Worm (Caenorhabditis elegans) whole organism, L1 larva: ENCODE results near the gene mmcm-1.

Source experiments
- F16B12.6 ChIP-seq: fragments of 150-350 bp; optimal IDR thresholded peaks from 2 replicates; lab custom pipeline; 2014; ENCODE audit warnings: missing biosample characterization, missing genetic modification characterization
- ceh-82 ChIP-seq, 3 experiments: fragments of 150-350 bp in 1 of 3; sonication (generic microtip) in 2 of 3; optimal IDR thresholded peaks; 2 replicates each; lab custom pipeline; 2014 to 2017; ENCODE audit warnings: missing biosample characterization in 3 of 3, missing genetic modification characterization in 3 of 3
- ceh-88 ChIP-seq: fragments of 200-800 bp; sonication (Bioruptor generic); IDR thresholded peaks from 2 replicates; pipeline ENCODE4 v1.3.6; 2022; ENCODE audit warnings: missing genetic modification characterization, missing compliant biosample characterization
- dpl-1 ChIP-seq, 3 experiments: fragments of 150-350 bp in 2 of 3; sonication (generic microtip) in 1 of 3; optimal IDR thresholded peaks; 2 replicates each; lab custom pipeline; 2014 to 2017; ENCODE audit warnings: missing biosample characterization in 3 of 3, missing genetic modification characterization in 3 of 3, missing genetic modification reagents in 3 of 3
- dsc-1 ChIP-seq: sonication (generic microtip); optimal IDR thresholded peaks from 2 replicates; lab custom pipeline; 2016; ENCODE audit warnings: mild to moderate bottlenecking, missing genetic modification characterization, missing compliant biosample characterization
- efl-1 ChIP-seq, 4 experiments: fragments of 150-350 bp; optimal IDR thresholded peaks in 3 of 4; peaks in 1 of 4; 1 replicate in 1 of 4; 2 replicates in 3 of 4; lab custom pipeline; 2014; ENCODE audit warnings: missing biosample characterization in 2 of 4, missing genetic modification characterization in 2 of 4, missing genetic modification reagents in 2 of 4
- fkh-8 ChIP-seq: sonication (generic microtip); optimal IDR thresholded peaks from 2 replicates; lab custom pipeline; 2016; ENCODE audit warnings: mild to moderate bottlenecking, missing genetic modification characterization, missing compliant biosample characterization
- grh-1 ChIP-seq: fragments of 200-800 bp; sonication (Bioruptor generic); IDR thresholded peaks from 2 replicates; pipeline ENCODE4 v1.3.6; 2022; ENCODE audit warnings: missing genetic modification reagents, missing genetic modification characterization, missing compliant biosample characterization
- irx-1 ChIP-seq: sonication (generic microtip); optimal IDR thresholded peaks from 2 replicates; lab custom pipeline; 2016; ENCODE audit warnings: missing genetic modification characterization, missing compliant biosample characterization
- isw-1 ChIP-seq: fragments of 200-800 bp; sonication (Bioruptor generic); IDR thresholded peaks from 2 replicates; pipeline ENCODE4 v1.3.6; 2022; ENCODE audit warnings: missing genetic modification characterization, missing compliant biosample characterization
- lin-14 ChIP-seq: fragments of 200-800 bp; sonication (Bioruptor generic); optimal IDR thresholded peaks from 2 replicates; lab custom pipeline; 2018; ENCODE audit warnings: mild to moderate bottlenecking, missing genetic modification characterization, moderate library complexity, missing compliant biosample characterization
- lin-15B ChIP-seq: fragments of 150-350 bp; sonication (generic microtip); optimal IDR thresholded peaks from 3 replicates; lab custom pipeline; 2014; ENCODE audit warnings: missing biosample characterization, missing genetic modification characterization
- lin-35 ChIP-seq, 2 experiments: fragments of 150-350 bp; optimal IDR thresholded peaks; 2 replicates each; lab custom pipeline; 2014; ENCODE audit warnings: missing biosample characterization in 2 of 2, missing genetic modification characterization in 2 of 2, missing genetic modification reagents in 2 of 2
- lir-3 ChIP-seq: sonication (generic microtip); optimal IDR thresholded peaks from 2 replicates; lab custom pipeline; 2016; ENCODE audit warnings: mild to moderate bottlenecking, missing genetic modification characterization, moderate library complexity, missing compliant biosample characterization; ENCODE audit not compliant: poor library complexity
- lsy-2 ChIP-seq, 2 experiments: fragments of 150-350 bp; optimal IDR thresholded peaks; 2 replicates each; lab custom pipeline; 2014; ENCODE audit warnings: missing biosample characterization in 2 of 2, missing genetic modification characterization in 2 of 2
- mab-9 ChIP-seq: fragments of 200-800 bp; sonication (Bioruptor generic); IDR thresholded peaks from 2 replicates; pipeline ENCODE4 v1.3.6; 2022; ENCODE audit warnings: missing genetic modification reagents, missing genetic modification characterization, missing compliant biosample characterization
- mep-1 ChIP-seq: fragments of 150-350 bp; optimal IDR thresholded peaks from 2 replicates; lab custom pipeline; 2014; ENCODE audit warnings: missing biosample characterization, missing genetic modification characterization
- nhr-19 ChIP-seq: fragments of 200-800 bp; sonication (Bioruptor generic); conservative IDR thresholded peaks from 2 replicates; pipeline ENCODE4 v1.3.6; 2022; ENCODE audit warnings: missing genetic modification characterization, missing compliant biosample characterization
- nhr-20 ChIP-seq: sonication (generic microtip); optimal IDR thresholded peaks from 2 replicates; lab custom pipeline; 2016; ENCODE audit warnings: mild to moderate bottlenecking, missing genetic modification characterization, missing compliant biosample characterization
- nhr-47 ChIP-seq: sonication (generic microtip); optimal IDR thresholded peaks from 2 replicates; lab custom pipeline; 2016; ENCODE audit warnings: mild to moderate bottlenecking, missing genetic modification characterization, moderate library complexity, missing compliant biosample characterization
- nhr-71 ChIP-seq: sonication (generic microtip); optimal IDR thresholded peaks from 2 replicates; lab custom pipeline; 2016; ENCODE audit warnings: mild to moderate bottlenecking, missing genetic modification characterization, moderate library complexity, missing compliant biosample characterization
- nhr-85 ChIP-seq: sonication (generic microtip); peaks from one replicate; lab custom pipeline; 2016; ENCODE audit warnings: missing genetic modification characterization, inconsistent platforms, missing compliant biosample characterization
- nhr-90 ChIP-seq: sonication (generic microtip); optimal IDR thresholded peaks from 2 replicates; lab custom pipeline; 2016; ENCODE audit warnings: mild to moderate bottlenecking, missing genetic modification characterization, missing compliant biosample characterization; ENCODE audit not compliant: poor library complexity
- pax-3 ChIP-seq: fragments of 200-800 bp; sonication (Bioruptor generic); optimal IDR thresholded peaks from 2 replicates; lab custom pipeline; 2018; ENCODE audit warnings: mild to moderate bottlenecking, missing genetic modification characterization, moderate library complexity, missing compliant biosample characterization
- rnt-1 ChIP-seq: sonication (generic microtip); optimal IDR thresholded peaks from 2 replicates; lab custom pipeline; 2016; ENCODE audit warnings: mild to moderate bottlenecking, missing genetic modification characterization, moderate library complexity, missing compliant biosample characterization
- snu-23 ChIP-seq: sonication (generic microtip); optimal IDR thresholded peaks from 2 replicates; lab custom pipeline; 2016; ENCODE audit warnings: missing genetic modification characterization, missing compliant biosample characterization
- swsn-7 ChIP-seq: sonication (generic microtip); optimal IDR thresholded peaks from 2 replicates; lab custom pipeline; 2016; ENCODE audit warnings: missing genetic modification characterization, missing compliant biosample characterization
- tbx-2 ChIP-seq: sonication (generic microtip); optimal IDR thresholded peaks from 2 replicates; lab custom pipeline; 2016; ENCODE audit warnings: missing genetic modification characterization, missing compliant biosample characterization
- unc-86 ChIP-seq: sonication (generic microtip); optimal IDR thresholded peaks from 2 replicates; lab custom pipeline; 2016; ENCODE audit warnings: missing genetic modification characterization, missing compliant biosample characterization
- unc-98 ChIP-seq: fragments of 200-800 bp; sonication (Bioruptor generic); IDR thresholded peaks from 2 replicates; pipeline ENCODE4 v1.3.6; 2022; ENCODE audit warnings: missing genetic modification characterization, missing compliant biosample characterization
- xbp-1 ChIP-seq: sonication (generic microtip); optimal IDR thresholded peaks from 2 replicates; lab custom pipeline; 2016; ENCODE audit warnings: missing genetic modification characterization, missing compliant biosample characterization
- ztf-11 ChIP-seq, 2 experiments: sonication (generic microtip); optimal IDR thresholded peaks; 2 replicates each; lab custom pipeline; 2016 to 2017; ENCODE audit warnings: missing genetic modification characterization in 2 of 2, missing biosample characterization in 1 of 2, missing compliant biosample characterization in 1 of 2

The mmcm-1 gene

DNA sequence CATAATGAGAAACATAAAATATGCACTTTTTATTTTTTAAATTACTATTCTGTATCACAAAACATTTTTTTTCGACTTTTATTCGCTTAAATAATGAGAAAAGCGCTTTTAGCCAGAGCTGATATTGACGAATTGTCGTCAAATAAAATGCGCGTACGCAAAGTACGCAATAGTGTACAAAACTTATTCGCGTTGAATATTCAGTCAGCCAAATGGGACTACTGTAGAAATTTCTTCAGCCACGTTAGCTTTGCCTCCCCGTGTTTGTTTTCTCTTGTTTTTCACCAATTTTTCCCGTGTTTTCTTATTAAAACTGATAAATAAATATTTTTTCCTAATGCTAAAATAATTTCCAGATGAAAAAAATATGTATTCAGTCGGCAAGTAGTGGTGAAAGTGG is 50.5 kb downstream of the mmcm-1 start (continued):
- TF ChIP-seq rnt-1 (tag; lab: Kevin White, UChicago) = peak; percentile 39
- TF ChIP-seq fkh-8 (tag; lab: Kevin White, UChicago) = peak; percentile 40
- TF ChIP-seq ceh-88 (GFP tag; lab: Robert Waterston, UW) = peak; percentile 95
- peak; percentile 71 for TF ChIP-seq pax-3 (tag; lab: Kevin White, UChicago)

DNA sequence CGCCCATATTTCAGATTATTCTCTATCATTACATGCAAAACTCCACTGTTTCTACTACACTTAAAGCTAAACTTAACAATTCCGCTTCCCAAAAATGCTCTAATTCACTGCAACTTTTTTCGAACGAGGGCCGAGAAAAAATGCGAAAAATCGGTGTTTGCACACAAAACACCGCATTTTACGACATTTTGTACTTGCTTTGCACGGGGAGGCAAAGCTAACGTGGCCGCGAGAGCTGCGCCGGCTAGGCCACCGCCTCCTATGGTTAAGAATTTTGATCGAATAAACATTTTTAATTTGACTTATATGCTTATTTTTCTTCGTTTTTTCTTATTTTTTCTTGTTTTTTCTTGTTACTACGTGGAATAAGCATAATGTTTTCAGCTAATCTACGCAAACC is 52.6 kb downstream of the mmcm-1 start:
- peak; percentile 84 for TF ChIP-seq nhr-85 (tag; lab: Kevin White, UChicago)
- peak; percentile 99 for TF ChIP-seq nhr-19
- peak; percentile 46 for TF ChIP-seq irx-1 (tag; lab: Kevin White, UChicago)
- TF ChIP-seq nhr-71 = peak; percentile 71
- TF ChIP-seq fkh-8 (tag; lab: Kevin White, UChicago) = peak; percentile 54
- TF ChIP-seq grh-1 (GFP tag; lab: Robert Waterston, UW) = peak; percentile 87
- peak; percentile 61 for TF ChIP-seq lir-3 (tag; lab: Kevin White, UChicago)
- TF ChIP-seq dsc-1 (tag; lab: Kevin White, UChicago) = peak; percentile 47
- TF ChIP-seq efl-1 (optimal IDR thresholded peaks at IDR 0.05; lab: Kevin White, UChicago) = peak; percentile 48 to 64
- TF ChIP-seq efl-1 (GFP tag; optimal IDR thresholded peaks at IDR 0.05 in 1 of 2; lab: Kevin White, UChicago) = peak; percentile 47 to 96
- TF ChIP-seq swsn-7 (tag; lab: Kevin White, UChicago) = peak; percentile 31
- peak; percentile 34 to 51 (median 51) for TF ChIP-seq dpl-1 (GFP tag; optimal IDR thresholded peaks at IDR 0.05; lab: Kevin White, UChicago)
- peak; percentile 16 for TF ChIP-seq nhr-90 (tag; lab: Kevin White, UChicago)
- peak; percentile 93 for TF ChIP-seq unc-98 (GFP tag; lab: Robert Waterston, UW)
- peak; percentile 51 for TF ChIP-seq nhr-20 (tag; lab: Kevin White, UChicago)
- peak; percentile 55 for TF ChIP-seq tbx-2 (tag; lab: Kevin White, UChicago)
- TF ChIP-seq rnt-1 (tag; lab: Kevin White, UChicago) = peak; percentile 86
- peak in 1 of 2 experiments; percentile 51 for TF ChIP-seq ztf-11 (tag; optimal IDR thresholded peaks at IDR 0.05; lab: Kevin White, UChicago)
- peak; percentile 77 to 86 for TF ChIP-seq lsy-2 (tag; optimal IDR thresholded peaks at IDR 0.05; lab: Kevin White, UChicago)
- TF ChIP-seq mab-9 (GFP tag; lab: Robert Waterston, UW) = peak; percentile 95
- peak; percentile 74 for TF ChIP-seq nhr-47
- peak in 1 of 3 experiments; percentile 20 for TF ChIP-seq ceh-82 (tag; optimal IDR thresholded peaks at IDR 0.05; lab: Kevin White, UChicago)
- peak; percentile 44 for TF ChIP-seq unc-86 (tag; lab: Kevin White, UChicago)
- TF ChIP-seq ceh-88 (GFP tag; lab: Robert Waterston, UW) = peak; percentile 93
- TF ChIP-seq mep-1 (tag; lab: Kevin White, UChicago) = peak; percentile 17
- TF ChIP-seq F16B12.6 (tag; lab: Kevin White, UChicago) = peak; percentile 76
- TF ChIP-seq lin-15B (tag; lab: Kevin White, UChicago) = peak; percentile 20
- TF ChIP-seq lin-35 (GFP tag; optimal IDR thresholded peaks at IDR 0.05; lab: Kevin White, UChicago) = peak; percentile 7 to 45
- peak; percentile 55 for TF ChIP-seq xbp-1 (tag; lab: Kevin White, UChicago)
- peak; percentile 97 for TF ChIP-seq isw-1 (GFP tag; lab: Robert Waterston, UW)
- TF ChIP-seq lin-14 (GFP tag; lab: Kevin White, UChicago) = peak; percentile 52
- TF ChIP-seq snu-23 (GFP tag; lab: Kevin White, UChicago) = peak; percentile 49
- TF ChIP-seq, all 84 proteins: peak for 31; not testable (repeated sequence) for 53
